Worm (Caenorhabditis elegans) whole organism, early embryonic: ENCODE results near the gene F36G3.3.

Experiments used
- ama-1 ChIP-seq: fragments of 150-350 bp; optimal IDR thresholded peaks from 2 replicates; lab custom pipeline; 2014
- sea-1 ChIP-seq: fragments of 200-800 bp; sonication (Bioruptor generic); conservative IDR thresholded peaks from 2 replicates; pipeline ENCODE4 v1.3.6; 2022; ENCODE audit warnings: missing genetic modification characterization, missing compliant biosample characterization

DNA sequence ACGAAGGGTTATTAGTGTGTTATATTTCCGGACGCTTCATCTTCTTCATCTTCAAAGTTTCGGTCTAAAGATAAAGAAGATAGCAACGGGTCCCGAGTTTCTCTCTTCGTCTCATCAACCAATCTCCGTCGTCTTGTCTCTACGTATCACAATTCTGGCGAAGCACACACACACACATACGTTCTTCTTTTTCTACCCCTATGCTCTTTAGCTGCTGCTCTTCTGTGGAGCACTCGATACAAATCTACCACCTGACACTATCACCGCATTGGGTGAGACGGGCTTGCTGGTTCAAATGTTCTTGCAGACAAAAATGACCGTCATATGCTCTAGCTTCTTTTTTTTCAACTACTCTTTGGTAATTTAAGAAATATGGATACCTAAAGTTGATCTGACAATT, 33.7 kb downstream of the F36G3.3 start:
- TF ChIP-seq ama-1 (no peak), sea-1 (GFP tag; lab: Robert Waterston, UW) (no peak)
